Worm (Caenorhabditis elegans) whole organism, young adult: Measurements from ENCODE around the gene pqn-68.

Source experiments
- F23B12.7 ChIP-seq: sonication (generic microtip); optimal IDR thresholded peaks from 2 replicates; lab custom pipeline; 2017; ENCODE audit warnings: missing genetic modification characterization, mild to moderate bottlenecking, missing compliant biosample characterization, antibody characterized with exemption, moderate library complexity; ENCODE audit not compliant: insufficient read depth
- F57C9.4 ChIP-seq: sonication (generic microtip); optimal IDR thresholded peaks from 2 replicates; lab custom pipeline; 2017; ENCODE audit warnings: mild to moderate bottlenecking, missing genetic modification characterization, missing compliant biosample characterization
- ama-1 ChIP-seq, 3 experiments: fragments of 150-350 bp in 1 of 3; sonication (generic microtip) in 2 of 3; optimal IDR thresholded peaks; 2 replicates each; lab custom pipeline; 2014 to 2018; ENCODE audit warnings: missing biosample characterization in 2 of 3, missing genetic modification characterization in 2 of 3, missing genetic modification reagents in 2 of 3
- ceh-58 ChIP-seq: fragments of 200-800 bp; sonication (Bioruptor generic); IDR thresholded peaks from 2 replicates; pipeline ENCODE4 v1.3.6; 2022; ENCODE audit warnings: missing genetic modification characterization, missing compliant biosample characterization
- dox-1 ChIP-seq: fragments of 200-800 bp; sonication (Bioruptor generic); IDR thresholded peaks from 2 replicates; pipeline ENCODE4 v1.3.6; 2022; ENCODE audit warnings: missing genetic modification reagents, missing genetic modification characterization, missing compliant biosample characterization
- efl-1 ChIP-seq: fragments of 150-350 bp; optimal IDR thresholded peaks from 2 replicates; lab custom pipeline; 2014; ENCODE audit warnings: missing biosample characterization, missing genetic modification reagents, missing genetic modification characterization
- hmg-1.2 ChIP-seq: fragments of 200-800 bp; sonication (Bioruptor generic); IDR thresholded peaks from 2 replicates; pipeline ENCODE4 v1.3.6; 2022; ENCODE audit warnings: missing genetic modification reagents, missing genetic modification characterization, missing compliant biosample characterization
- hmg-20 ChIP-seq: fragments of 200-800 bp; sonication (Bioruptor generic); IDR thresholded peaks from 2 replicates; pipeline ENCODE4 v1.3.6; 2022; ENCODE audit warnings: missing genetic modification reagents, missing genetic modification characterization, missing compliant biosample characterization
- nhr-179 ChIP-seq: sonication (generic microtip); optimal IDR thresholded peaks from 2 replicates; lab custom pipeline; 2016; ENCODE audit warnings: mild to moderate bottlenecking, missing genetic modification characterization, missing compliant biosample characterization
- pha-4 ChIP-seq: fragments of 150-350 bp; sonication (generic microtip); optimal IDR thresholded peaks from 2 replicates; lab custom pipeline; 2014; ENCODE audit warnings: missing biosample characterization, missing genetic modification reagents, missing genetic modification characterization
- ztf-25 ChIP-seq: fragments of 200-800 bp; sonication (Bioruptor generic); IDR thresholded peaks from 2 replicates; pipeline ENCODE4 v1.3.6; 2022; ENCODE audit warnings: missing genetic modification reagents, missing genetic modification characterization, missing compliant biosample characterization
- ztf-6 ChIP-seq: fragments of 200-800 bp; sonication (Bioruptor generic); IDR thresholded peaks from 2 replicates; pipeline ENCODE4 v1.3.6; 2022; ENCODE audit warnings: missing genetic modification reagents, missing genetic modification characterization, missing compliant biosample characterization

- no peak for TF ChIP-seq efl-1 (GFP tag; lab: Kevin White, UChicago)
- no peak for TF ChIP-seq dox-1 (GFP tag; lab: Robert Waterston, UW)
- no peak for TF ChIP-seq ceh-58 (GFP tag; lab: Robert Waterston, UW)
- TF ChIP-seq ztf-6 (GFP tag; lab: Robert Waterston, UW), result no peak
- no peak for TF ChIP-seq hmg-20 (GFP tag; lab: Robert Waterston, UW)
- no peak for TF ChIP-seq nhr-179
- no peak for TF ChIP-seq ama-1 (optimal IDR thresholded peaks at IDR 0.05; lab: Kevin White, UChicago)
- TF ChIP-seq ama-1 (GFP tag; optimal IDR thresholded peaks at IDR 0.05; lab: Kevin White, UChicago), result no peak
- TF ChIP-seq hmg-1.2 (GFP tag; lab: Robert Waterston, UW), result no peak
- TF ChIP-seq ztf-25, result no peak
- no peak for TF ChIP-seq F23B12.7 (tag; lab: Kevin White, UChicago)
- no peak for TF ChIP-seq pha-4
- no peak for TF ChIP-seq F57C9.4 (tag; lab: Kevin White, UChicago)
Measured at ce11 chrV:12968555-12968954, 16.1 kb downstream of the pqn-68 start, which contains the start of gene lin-46.
